Worm (Caenorhabditis elegans): ENCODE measurements around the gene frpr-17.

DNA sequence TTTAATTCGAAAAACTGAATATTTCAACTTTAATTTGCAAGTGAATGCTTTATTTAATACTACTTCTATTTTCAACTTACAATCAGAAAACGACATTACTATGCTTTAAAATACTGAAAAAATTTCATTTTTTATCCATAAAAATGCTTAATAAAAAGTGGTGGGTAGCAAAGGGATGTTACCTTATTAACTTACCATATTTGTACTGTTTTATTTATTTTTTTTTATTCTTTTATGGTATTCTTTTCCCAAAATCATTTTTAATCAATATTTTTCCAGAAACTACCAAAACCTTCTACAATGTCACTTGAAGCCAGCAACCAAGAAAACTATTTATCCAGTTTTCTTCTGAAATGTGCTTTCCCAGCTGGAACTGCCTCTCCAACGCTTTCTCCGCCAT, 23.0 kb upstream of the frpr-17 start, which contains the start of gene Y60A9.3:
- TF ChIP-seq T22C8.4 (GFP tag; IDR thresholded peaks at IDR 0.05) (no peak), med-1 (GFP tag; optimal IDR thresholded peaks at IDR 0.05; ENCODE audit: insufficient read depth) (no peak), flt-1 (GFP tag; IDR thresholded peaks at IDR 0.05) (no peak), klf-2 (GFP tag; conservative IDR thresholded peaks at IDR 0.05) (no peak), ztf-29 (GFP tag; IDR thresholded peaks at IDR 0.05) (no peak), tab-1 (GFP tag; IDR thresholded peaks at IDR 0.05) (no peak)
